Worm (Caenorhabditis elegans): ENCODE results near the gene egl-4.

Gene egl-4

DNA sequence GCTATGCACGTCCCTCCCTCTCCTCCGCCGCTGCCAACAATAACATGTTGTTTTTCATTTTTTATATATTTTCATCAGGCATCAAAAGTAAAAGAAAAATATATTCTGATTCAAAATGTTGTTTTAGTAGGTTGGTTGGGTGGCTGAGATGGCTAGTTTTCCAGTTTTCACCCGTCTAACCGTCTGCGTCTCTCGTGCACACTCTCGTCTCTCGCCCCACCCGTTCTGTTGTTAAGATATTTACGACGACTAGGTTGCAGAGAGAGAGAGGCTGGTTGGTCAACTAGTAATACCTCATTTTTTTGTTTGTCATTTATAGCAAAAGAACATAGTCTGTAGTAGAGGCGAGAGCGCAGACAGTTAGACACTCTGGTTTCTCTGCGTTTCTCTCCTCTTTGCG, 9.3 kb upstream of the egl-4 start:
- TF ChIP-seq unc-62 (GFP tag; optimal IDR thresholded peaks at IDR 0.05) = no peak

DNA sequence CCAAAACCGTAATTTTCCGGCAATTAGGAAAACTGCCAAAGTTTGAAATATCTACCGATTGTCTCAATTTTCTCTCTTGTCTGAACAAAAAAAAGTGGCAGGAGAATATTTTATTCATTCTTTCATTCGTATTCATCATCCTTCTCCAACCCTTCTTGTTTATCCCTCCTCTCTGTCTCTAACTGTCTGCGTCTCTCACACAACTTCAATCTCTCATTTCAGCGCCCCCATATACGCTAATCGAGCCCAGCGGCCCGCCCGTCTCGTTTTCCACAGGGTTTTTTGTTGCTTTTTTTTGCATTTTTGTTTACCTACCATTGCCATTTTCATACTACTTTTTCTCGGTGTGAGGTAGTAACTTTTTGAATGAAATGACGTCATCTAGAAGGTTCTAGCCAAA, 5.6 kb upstream of the egl-4 start:
- no peak for TF ChIP-seq unc-62 (GFP tag; optimal IDR thresholded peaks at IDR 0.05)

DNA sequence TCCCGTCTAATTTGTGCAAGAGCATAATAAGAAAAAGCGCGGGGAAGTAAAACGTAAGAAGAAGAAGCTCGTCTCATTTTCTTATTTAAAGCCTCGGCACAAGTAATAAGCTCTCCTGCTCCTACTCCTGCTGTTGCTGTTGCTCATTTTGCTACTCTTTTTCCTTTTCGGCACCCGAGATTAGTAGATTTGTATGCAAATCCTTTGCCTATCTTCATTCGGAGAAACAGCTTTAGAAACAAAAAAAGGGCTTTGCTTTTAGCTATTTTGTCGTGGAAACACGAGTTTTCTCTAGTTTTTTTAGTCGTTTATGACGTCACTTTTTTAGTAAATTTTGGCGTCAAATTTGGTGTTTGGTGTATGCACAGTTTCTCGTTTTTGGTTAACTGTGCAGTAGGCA, 4.3 kb upstream of the egl-4 start:
- TF ChIP-seq unc-62 (GFP tag; optimal IDR thresholded peaks at IDR 0.05) = no peak

DNA sequence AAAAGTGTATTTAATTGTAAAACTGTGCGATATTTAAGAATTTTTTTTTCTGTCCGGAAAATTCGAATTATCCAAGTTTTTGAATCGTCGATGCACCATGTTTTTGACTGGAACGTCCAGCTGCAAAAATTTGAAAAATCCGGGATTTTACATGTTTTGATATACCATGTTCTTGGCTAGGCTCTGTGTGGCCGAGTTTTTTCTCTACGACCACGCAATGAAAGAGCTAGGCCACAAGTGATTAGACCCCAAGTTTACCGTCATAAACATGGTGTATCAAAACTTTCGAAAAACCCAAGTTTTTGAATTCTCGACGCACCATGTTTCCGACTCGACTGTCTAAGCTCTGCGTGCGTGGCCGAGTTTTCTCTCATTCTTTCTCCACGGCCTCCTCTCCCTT, 3.2 kb upstream of the egl-4 start:
- TF ChIP-seq unc-62 (GFP tag; optimal IDR thresholded peaks at IDR 0.05) = no peak

DNA sequence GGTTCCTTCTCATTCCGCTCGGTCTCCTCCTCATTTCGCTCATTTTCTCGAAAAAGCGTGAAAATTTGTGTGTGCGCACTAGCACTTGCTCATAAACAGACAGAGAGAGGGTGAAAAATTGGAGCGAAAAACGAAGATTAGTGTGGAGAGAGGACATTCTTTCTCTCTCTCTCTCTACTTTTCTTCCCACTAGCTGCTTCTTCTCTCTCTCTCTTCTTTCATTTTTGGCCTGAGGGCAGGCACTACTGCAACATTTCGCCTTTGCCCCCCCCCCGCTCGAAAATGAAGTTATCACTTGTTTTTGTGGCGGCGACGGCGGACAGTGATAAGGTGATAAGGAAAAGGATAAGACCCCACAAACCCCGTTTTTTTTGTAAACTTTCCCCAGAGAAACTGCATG, 2.8 kb upstream of the egl-4 start:
- no peak for TF ChIP-seq unc-62 (GFP tag; optimal IDR thresholded peaks at IDR 0.05)

DNA sequence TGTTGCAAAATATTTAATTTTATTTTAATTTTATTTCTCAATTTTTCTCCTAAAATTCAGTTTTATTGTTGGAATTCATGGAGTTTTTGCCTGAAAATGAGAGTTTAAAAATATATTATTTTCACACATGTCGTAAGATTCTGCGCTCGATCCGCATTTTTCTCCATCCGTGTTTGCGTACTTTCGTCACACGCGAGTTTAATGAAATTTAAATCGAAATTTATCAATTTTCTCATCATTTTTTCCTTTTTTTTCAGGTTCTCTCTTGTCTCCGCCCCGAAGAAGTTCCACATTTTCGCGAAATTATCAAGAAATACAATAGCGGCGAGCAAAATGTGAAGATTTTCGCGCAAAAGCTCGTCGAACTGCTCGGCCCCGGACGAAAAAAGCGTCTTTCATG, 1.4 kb upstream of the egl-4 start:
- TF ChIP-seq unc-62 (GFP tag; optimal IDR thresholded peaks at IDR 0.05) = no peak

DNA sequence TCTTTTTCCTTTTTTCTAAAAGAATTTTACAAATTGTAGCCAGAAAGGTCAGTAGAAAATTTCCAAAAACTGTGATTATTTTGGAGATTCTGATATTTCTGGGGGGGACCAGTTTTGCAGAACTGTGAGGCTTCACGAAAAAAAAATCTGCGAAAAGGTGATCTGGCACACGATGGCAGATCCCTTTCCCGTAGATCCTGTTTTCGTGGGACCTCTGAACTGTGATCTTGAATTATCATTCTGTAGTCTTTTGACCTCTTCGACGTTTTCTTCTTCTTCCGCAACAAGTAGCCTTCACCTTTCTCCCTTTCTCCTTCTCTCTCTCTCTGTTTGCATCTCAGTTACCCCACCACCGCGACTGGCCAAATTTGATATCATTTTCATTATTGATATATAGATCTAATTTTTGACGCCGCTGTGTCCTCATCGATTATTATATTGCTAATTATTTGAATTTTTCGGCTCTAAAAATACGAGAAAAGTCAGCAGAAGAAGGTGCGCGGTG, 6.1 kb downstream of the egl-4 start:
- no peak for TF ChIP-seq unc-62 (GFP tag; optimal IDR thresholded peaks at IDR 0.05)

DNA sequence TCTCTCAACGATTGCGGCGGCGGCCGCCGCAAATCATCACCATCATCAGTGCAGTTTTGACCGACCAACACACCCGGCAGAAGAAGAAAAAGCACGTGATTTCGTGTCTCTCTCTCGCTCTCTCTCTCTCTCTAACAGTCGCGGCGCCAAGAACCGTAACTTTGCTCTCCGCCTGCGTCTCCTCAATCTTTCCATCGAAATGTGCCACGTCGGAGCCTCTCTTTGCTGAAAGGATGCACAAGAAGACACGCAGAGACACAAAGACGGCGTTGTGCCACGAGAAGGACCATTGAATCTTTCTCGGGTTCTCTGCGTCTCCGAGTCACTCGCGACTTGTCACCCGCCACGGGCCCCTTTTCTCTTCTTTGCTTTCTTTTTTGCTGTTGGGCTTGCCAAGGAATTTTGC, 10.0 kb downstream of the egl-4 start:
- no peak for TF ChIP-seq unc-62 (GFP tag; optimal IDR thresholded peaks at IDR 0.05)

DNA sequence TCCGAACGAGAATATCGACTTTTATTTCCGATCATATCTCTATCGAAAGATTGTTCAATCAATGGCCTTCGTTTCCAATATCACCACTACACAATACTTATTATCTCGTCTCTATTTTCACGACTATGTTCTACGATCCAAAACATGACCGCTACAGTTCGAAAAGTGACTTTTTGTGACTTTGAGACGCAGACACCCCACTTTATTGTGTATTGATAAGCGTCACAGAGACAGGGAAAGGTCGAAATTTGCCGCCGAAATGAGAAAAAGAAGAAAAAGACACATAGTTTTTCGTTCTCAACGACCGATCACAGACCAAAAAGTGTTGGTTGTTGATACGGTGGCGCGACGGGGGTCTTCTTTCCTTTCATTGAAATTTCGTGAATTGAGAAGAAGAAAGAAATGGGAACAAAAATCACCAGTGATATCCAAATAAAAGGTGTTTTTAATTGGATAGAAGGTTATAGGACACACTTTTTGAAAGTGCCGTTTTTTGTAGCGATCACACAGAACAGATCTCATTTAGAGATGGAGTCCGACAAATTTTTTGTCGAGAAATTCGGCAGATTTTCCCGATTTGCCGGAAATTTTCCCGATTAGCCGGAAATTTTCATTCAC, 11.6 kb downstream of the egl-4 start:
- no peak for TF ChIP-seq unc-62 (GFP tag; optimal IDR thresholded peaks at IDR 0.05)

DNA sequence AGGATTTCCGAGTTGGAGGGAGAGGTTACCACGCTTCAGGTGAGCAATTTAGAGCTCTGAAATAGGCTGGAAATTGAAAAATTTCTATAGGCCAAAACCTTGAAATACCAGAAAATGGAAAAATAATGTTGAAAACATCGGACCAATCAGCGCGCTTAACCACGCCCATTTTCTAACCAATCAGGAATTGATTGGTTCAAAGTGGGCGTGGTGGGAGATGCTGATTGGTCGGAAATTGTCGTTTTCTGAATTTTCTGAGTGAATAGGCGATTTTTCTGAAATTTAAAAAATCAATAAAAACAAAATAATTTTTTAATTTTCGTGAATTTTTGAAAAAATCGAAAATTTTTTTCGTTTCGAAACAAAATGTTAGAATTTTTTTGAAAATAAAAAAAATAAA, 13.1 kb downstream of the egl-4 start:
- TF ChIP-seq unc-62 (GFP tag; optimal IDR thresholded peaks at IDR 0.05) = no peak

DNA sequence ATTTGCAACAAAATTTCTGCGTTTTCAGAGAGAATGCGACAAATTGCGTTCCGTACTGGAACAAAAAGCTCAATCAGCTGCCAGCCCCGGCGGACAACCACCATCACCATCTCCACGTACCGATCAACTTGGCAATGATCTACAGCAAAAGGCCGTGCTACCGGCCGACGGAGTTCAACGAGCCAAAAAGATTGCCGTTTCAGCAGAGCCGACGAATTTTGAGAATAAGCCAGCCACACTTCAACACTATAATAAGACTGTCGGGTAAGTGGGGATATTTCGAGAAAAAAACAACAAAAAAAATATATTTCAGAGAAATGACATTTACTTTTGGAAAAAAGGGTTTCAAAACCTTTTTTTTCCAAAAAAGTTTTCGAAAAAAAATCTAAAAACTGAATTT, 14.8 kb downstream of the egl-4 start:
- TF ChIP-seq unc-62 (GFP tag; optimal IDR thresholded peaks at IDR 0.05) = no peak

DNA sequence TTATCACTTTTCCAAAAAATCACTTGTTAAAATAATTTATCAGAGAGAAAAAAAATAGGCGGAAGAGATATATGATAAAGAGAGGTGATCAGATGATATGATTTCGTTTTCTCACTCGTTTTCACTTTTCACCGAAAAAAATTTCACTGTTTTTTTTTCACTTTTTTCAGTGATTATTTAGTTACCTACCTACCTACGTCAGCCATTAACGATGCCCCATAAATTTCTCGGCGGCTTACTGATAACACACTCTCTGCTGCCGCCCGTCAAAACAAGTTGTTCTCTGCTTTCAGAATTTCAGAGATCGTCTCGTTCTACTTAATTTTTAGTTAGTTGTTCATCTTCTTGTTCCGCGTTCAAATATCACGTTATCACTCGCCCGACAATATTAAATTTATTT, 19.0 kb downstream of the egl-4 start:
- no peak for TF ChIP-seq unc-62 (GFP tag; optimal IDR thresholded peaks at IDR 0.05)

DNA sequence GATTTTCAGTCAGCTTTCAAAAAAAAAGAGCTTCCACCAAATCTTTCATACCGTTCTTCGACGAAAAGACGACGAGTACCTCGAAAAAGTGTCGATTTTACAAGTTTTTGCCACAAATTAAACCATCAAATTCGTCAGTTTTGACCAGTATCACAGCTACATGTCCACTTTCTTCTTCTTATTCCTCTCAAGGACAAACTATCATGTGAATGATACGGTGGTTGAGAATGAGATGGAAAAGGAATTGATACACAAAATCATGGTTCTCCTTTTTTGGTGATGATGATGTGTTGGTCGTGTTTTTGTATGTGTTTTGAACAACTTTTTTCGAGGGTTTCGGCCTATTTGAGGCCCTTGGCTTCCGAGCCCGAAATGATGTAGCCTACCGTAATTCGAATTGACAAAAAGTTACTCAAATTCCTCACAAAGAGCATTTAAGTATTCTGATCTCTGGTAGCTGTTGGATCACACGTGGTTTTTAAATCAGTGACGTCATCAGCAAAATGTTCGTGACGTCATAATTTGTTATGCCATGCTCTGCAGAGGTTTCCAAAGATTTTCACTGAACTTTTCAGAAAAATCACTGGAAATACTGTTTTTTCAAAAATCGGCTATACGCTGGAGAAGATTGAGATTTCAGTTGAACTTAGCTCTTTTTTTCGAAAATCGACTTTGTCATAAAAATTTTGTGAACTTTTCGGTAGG, 20.2 kb downstream of the egl-4 start:
- TF ChIP-seq unc-62 (GFP tag; optimal IDR thresholded peaks at IDR 0.05) = no peak

DNA sequence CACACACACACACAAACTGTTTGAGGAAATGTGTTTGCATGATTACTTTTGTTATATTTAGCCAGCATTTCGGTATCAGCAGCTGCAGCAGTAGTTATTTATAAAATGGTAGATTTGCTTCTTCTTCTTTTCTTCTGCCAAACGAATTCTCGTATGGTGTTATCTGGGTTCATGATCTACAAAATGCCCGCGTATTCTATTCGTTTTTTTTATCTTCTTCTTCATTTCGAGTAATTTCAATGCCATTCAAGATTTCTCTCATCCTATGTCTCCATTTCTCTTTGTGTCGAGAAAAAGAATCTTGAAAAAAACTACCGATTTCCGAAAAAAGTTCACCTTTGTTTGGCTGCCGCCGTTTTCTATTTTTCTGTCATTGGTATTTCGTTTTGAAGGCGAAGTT, 21.1 kb downstream of the egl-4 start:
- TF ChIP-seq unc-62 (GFP tag; optimal IDR thresholded peaks at IDR 0.05) = no peak

DNA sequence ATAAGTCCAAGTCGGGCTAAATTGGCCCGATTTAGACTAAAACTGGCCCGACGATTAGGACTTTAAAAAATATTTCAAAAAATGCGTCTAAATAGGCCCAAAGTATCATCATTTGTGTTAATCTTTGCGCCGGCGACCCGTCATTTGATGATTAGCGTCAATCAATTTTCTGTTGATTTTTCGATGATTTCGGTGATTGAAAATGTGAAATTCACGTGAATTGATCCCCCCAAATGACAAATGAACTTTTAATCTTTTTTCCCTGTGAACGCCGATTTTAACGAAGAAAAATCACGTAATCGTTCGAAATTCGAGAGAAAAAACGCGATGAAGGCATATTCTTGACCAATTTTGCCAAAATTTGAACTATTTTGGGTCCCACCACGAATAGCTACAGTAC, 24.2 kb downstream of the egl-4 start:
- TF ChIP-seq unc-62 (GFP tag; optimal IDR thresholded peaks at IDR 0.05) = no peak

DNA sequence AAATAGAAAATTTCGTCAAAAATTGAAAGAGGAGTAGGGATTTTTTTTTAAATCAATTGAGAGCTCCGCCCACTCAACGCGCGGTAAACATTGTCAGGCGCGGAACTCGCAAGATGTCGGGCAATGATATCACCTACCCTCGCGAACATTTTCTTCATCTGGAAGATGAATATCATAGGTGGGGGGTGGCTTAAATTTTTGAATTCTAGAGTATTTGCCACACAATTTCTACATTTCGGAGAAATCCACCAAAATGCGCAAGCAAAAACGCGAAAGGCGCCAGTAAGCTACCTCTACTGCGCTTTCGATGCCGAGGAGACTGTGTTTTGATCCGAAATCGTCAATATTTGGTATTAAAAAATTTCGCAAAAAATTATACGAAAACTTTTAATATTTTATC, 30.6 kb downstream of the egl-4 start:
- TF ChIP-seq unc-62 (GFP tag; optimal IDR thresholded peaks at IDR 0.05) = no peak

DNA sequence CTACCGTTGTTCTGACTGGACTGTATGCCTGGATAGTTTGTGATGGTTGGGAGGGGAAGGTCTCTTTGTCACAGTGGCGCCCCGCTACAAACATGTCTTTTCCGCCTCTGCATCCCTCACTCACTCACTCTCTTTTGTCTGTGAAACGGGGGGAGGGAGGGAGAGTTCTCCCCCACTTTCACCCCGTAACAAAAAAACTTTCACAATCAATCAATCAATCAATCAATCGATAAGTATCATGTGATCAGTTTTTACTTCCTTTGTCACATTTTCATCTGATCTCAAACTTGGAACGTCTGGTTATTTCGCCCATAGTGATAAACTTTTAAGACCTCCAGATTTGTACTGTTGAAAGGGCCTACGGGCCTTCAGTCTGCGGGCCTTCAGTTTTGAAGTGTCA, 43.7 kb downstream of the egl-4 start:
- no peak for TF ChIP-seq unc-62 (GFP tag; optimal IDR thresholded peaks at IDR 0.05)

DNA sequence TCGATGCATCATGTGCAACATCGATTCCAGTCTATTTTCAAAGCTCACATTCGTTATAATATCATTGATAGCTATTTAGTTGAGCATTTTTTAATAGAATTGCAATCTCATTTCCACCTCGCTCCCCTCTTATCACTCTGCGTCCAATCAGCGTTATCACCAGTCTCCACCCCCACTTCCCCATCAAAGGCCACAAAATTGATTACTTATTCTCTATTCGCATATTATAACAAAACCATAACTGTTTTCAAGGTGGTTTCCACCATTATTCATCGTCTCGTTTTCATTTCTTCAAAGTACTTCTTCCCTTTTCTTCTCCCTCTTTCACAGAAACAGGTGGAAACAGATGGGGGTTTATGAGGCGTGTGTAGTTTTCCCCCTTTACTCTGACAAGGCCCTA, 44.8 kb downstream of the egl-4 start:
- no peak for TF ChIP-seq unc-62 (GFP tag; optimal IDR thresholded peaks at IDR 0.05)

Measured in whole organism, dauer.